Worm (Caenorhabditis elegans) whole organism, L1 larva: ENCODE measurements around the gene ebp-3.
A peak's percentile ranks its signal among the peaks of the same experiment; 100 is the strongest.

ENCODE experiments used
- alr-1 ChIP-seq: fragments of 200-800 bp; sonication (Bioruptor generic); optimal IDR thresholded peaks from 2 replicates; lab custom pipeline; 2018; ENCODE audit warnings: borderline replicate concordance, mild to moderate bottlenecking, missing genetic modification characterization, missing compliant biosample characterization
- aly-2 ChIP-seq: fragments of 150-350 bp; optimal IDR thresholded peaks from 2 replicates; lab custom pipeline; 2014; ENCODE audit warnings: missing biosample characterization, missing genetic modification characterization
- ceh-82 ChIP-seq, 3 experiments: fragments of 150-350 bp in 1 of 3; sonication (generic microtip) in 2 of 3; optimal IDR thresholded peaks; 2 replicates each; lab custom pipeline; 2014 to 2017; ENCODE audit warnings: missing biosample characterization in 3 of 3, missing genetic modification characterization in 3 of 3
- efl-3 ChIP-seq: fragments of 200-800 bp; sonication (Bioruptor generic); optimal IDR thresholded peaks from 2 replicates; lab custom pipeline; 2018; ENCODE audit warnings: mild to moderate bottlenecking, missing genetic modification characterization, missing compliant biosample characterization
- lin-15B ChIP-seq: fragments of 150-350 bp; sonication (generic microtip); optimal IDR thresholded peaks from 3 replicates; lab custom pipeline; 2014; ENCODE audit warnings: missing biosample characterization, missing genetic modification characterization
- nhr-11 ChIP-seq: fragments of 150-350 bp; optimal IDR thresholded peaks from 2 replicates; lab custom pipeline; 2014; ENCODE audit warnings: missing biosample characterization, missing genetic modification characterization
- nhr-12 ChIP-seq: sonication (generic microtip); optimal IDR thresholded peaks from 2 replicates; lab custom pipeline; 2017; ENCODE audit warnings: missing biosample characterization, missing genetic modification characterization
- sptf-1 ChIP-seq: fragments of 150-350 bp; optimal IDR thresholded peaks from 2 replicates; lab custom pipeline; 2014; ENCODE audit warnings: missing biosample characterization, missing genetic modification characterization
- sup-37 ChIP-seq: fragments of 200-800 bp; sonication (Bioruptor generic); optimal IDR thresholded peaks from 2 replicates; lab custom pipeline; 2018; ENCODE audit warnings: mild to moderate bottlenecking, missing genetic modification characterization, missing compliant biosample characterization
- unc-130 ChIP-seq: fragments of 150-350 bp; optimal IDR thresholded peaks from 2 replicates; lab custom pipeline; 2017; ENCODE audit warnings: missing biosample characterization, missing genetic modification characterization, inconsistent platforms
- ztf-11 ChIP-seq, 2 experiments: sonication (generic microtip); optimal IDR thresholded peaks; 2 replicates each; lab custom pipeline; 2016 to 2017; ENCODE audit warnings: missing genetic modification characterization in 2 of 2, missing biosample characterization in 1 of 2, missing compliant biosample characterization in 1 of 2

ce11 chrV:18086783-18087182, 31.0 kb downstream of the ebp-3 start, which contains the start of gene slr-2:
- TF ChIP-seq sup-37: no peak
- no peak for TF ChIP-seq efl-3 (GFP tag; lab: Kevin White, UChicago)
- no peak for TF ChIP-seq ztf-11 (tag; optimal IDR thresholded peaks at IDR 0.05; lab: Kevin White, UChicago)
- TF ChIP-seq aly-2 (tag; lab: Kevin White, UChicago): peak; percentile 13
- no peak for TF ChIP-seq alr-1 (tag; lab: Kevin White, UChicago)
- peak; percentile 18 for TF ChIP-seq lin-15B (tag; lab: Kevin White, UChicago)
- TF ChIP-seq nhr-11 (tag; lab: Kevin White, UChicago): no peak
- peak; percentile 43 to 77 (median 51) for TF ChIP-seq ceh-82 (tag; optimal IDR thresholded peaks at IDR 0.05; lab: Kevin White, UChicago)
- TF ChIP-seq nhr-12 (tag; lab: Kevin White, UChicago): no peak
- peak; percentile 43 for TF ChIP-seq unc-130 (tag; lab: Kevin White, UChicago)
- no peak for TF ChIP-seq sptf-1 (tag; lab: Kevin White, UChicago)
